Worm (Caenorhabditis elegans) whole organism, mixed stage, embryonic: ENCODE data around the gene T12A7.2.

Experiments
- elt-1 ChIP-seq: sonication (generic microtip); optimal IDR thresholded peaks from 2 replicates; lab custom pipeline; 2017; ENCODE audit warnings: missing genetic modification characterization, mild to moderate bottlenecking, missing compliant biosample characterization, antibody characterized with exemption, moderate library complexity, borderline replicate concordance; ENCODE audit not compliant: insufficient read depth
- elt-3 ChIP-seq: fragments of 150-350 bp; optimal IDR thresholded peaks from 2 replicates; lab custom pipeline; 2014; ENCODE audit warnings: missing biosample characterization, missing genetic modification characterization
- ham-2 ChIP-seq: fragments of 200-800 bp; sonication (Bioruptor generic); optimal IDR thresholded peaks from 2 replicates; lab custom pipeline; 2018; ENCODE audit warnings: mild to moderate bottlenecking, missing genetic modification characterization, missing compliant biosample characterization
- hlh-1 ChIP-seq: fragments of 150-350 bp; optimal IDR thresholded peaks from 2 replicates; lab custom pipeline; 2014; ENCODE audit warnings: missing biosample characterization, missing genetic modification reagents, missing genetic modification characterization
- lin-32 ChIP-seq: fragments of 200-800 bp; sonication (Bioruptor generic); optimal IDR thresholded peaks from 2 replicates; lab custom pipeline; 2018; ENCODE audit warnings: mild to moderate bottlenecking, missing genetic modification characterization, missing compliant biosample characterization
- lsy-2 ChIP-seq: fragments of 150-350 bp; optimal IDR thresholded peaks from 2 replicates; lab custom pipeline; 2014; ENCODE audit warnings: missing biosample characterization, missing genetic modification characterization
- nhr-237 ChIP-seq: fragments of 150-350 bp; optimal IDR thresholded peaks from 2 replicates; lab custom pipeline; 2014; ENCODE audit warnings: missing biosample characterization, missing genetic modification characterization
- nhr-28 ChIP-seq: fragments of 150-350 bp; optimal IDR thresholded peaks from 2 replicates; lab custom pipeline; 2014; ENCODE audit warnings: missing biosample characterization, missing genetic modification characterization
- pha-4 ChIP-seq: fragments of 150-350 bp; optimal IDR thresholded peaks from 2 replicates; lab custom pipeline; 2018; ENCODE audit warnings: missing biosample characterization, missing genetic modification reagents, missing genetic modification characterization
- snpc-4 ChIP-seq: fragments of 150-350 bp; optimal IDR thresholded peaks from 2 replicates; lab custom pipeline; 2014; ENCODE audit warnings: missing biosample characterization, missing genetic modification characterization
- unc-120 ChIP-seq: sonication (generic microtip); optimal IDR thresholded peaks from 2 replicates; lab custom pipeline; 2017; ENCODE audit warnings: missing genetic modification characterization, missing compliant biosample characterization; ENCODE audit not compliant: poor library complexity, severe bottlenecking
- unc-62 ChIP-seq: fragments of 150-350 bp; optimal IDR thresholded peaks from 2 replicates; lab custom pipeline; 2014; ENCODE audit warnings: missing biosample characterization, missing genetic modification reagents, missing genetic modification characterization
- ztf-11 ChIP-seq: fragments of 150-350 bp; optimal IDR thresholded peaks from 2 replicates; lab custom pipeline; 2014; ENCODE audit warnings: missing biosample characterization, missing genetic modification characterization

- TF ChIP-seq pha-4 (tag; lab: Kevin White, UChicago), result no peak
- no peak for TF ChIP-seq elt-1 (tag; lab: Kevin White, UChicago)
- TF ChIP-seq lsy-2 (tag; lab: Kevin White, UChicago), result no peak
- TF ChIP-seq nhr-28 (tag; lab: Kevin White, UChicago), result no peak
- no peak for TF ChIP-seq nhr-237 (tag; lab: Kevin White, UChicago)
- TF ChIP-seq elt-3 (tag; lab: Kevin White, UChicago), result no peak
- TF ChIP-seq unc-120 (tag; lab: Kevin White, UChicago), result no peak
- TF ChIP-seq snpc-4, result no peak
- TF ChIP-seq ztf-11, result no peak
- TF ChIP-seq hlh-1 (tag; lab: Kevin White, UChicago), result no peak
- TF ChIP-seq unc-62 (GFP tag; lab: Kevin White, UChicago), result no peak
- no peak for TF ChIP-seq ham-2 (GFP tag; lab: Kevin White, UChicago)
- no peak for TF ChIP-seq lin-32 (GFP tag; lab: Kevin White, UChicago)
These were observed 24.3 kb upstream of the T12A7.2 start for ce11 chrIV:11785064-11785840.
